Worm (Caenorhabditis elegans) whole organism, midembryonic: ENCODE measurements around the gene nhr-181.

ENCODE experiments used
- T22C8.4 ChIP-seq: fragments of 200-800 bp; sonication (Bioruptor generic); IDR thresholded peaks from 2 replicates; pipeline ENCODE4 v1.3.6; 2022; ENCODE audit warnings: missing genetic modification characterization, missing compliant biosample characterization
- cog-1 ChIP-seq: sonication (generic microtip); optimal IDR thresholded peaks from 2 replicates; lab custom pipeline; 2016; ENCODE audit warnings: missing genetic modification characterization, missing compliant biosample characterization
- flt-1 ChIP-seq: fragments of 200-800 bp; sonication (Bioruptor generic); IDR thresholded peaks from 2 replicates; pipeline ENCODE4 v1.3.6; 2022; ENCODE audit warnings: missing genetic modification characterization, missing compliant biosample characterization
- klf-2 ChIP-seq: fragments of 200-800 bp; sonication (Bioruptor generic); conservative IDR thresholded peaks from 2 replicates; pipeline ENCODE4 v1.3.6; 2022; ENCODE audit warnings: missing genetic modification reagents, missing genetic modification characterization, missing compliant biosample characterization
- med-1 ChIP-seq: sonication (generic microtip); optimal IDR thresholded peaks from 2 replicates; lab custom pipeline; 2017; ENCODE audit warnings: missing genetic modification characterization, mild to moderate bottlenecking, missing compliant biosample characterization, antibody characterized with exemption, missing genetic modification reagents; ENCODE audit not compliant: insufficient read depth
- ref-1 ChIP-seq: fragments of 200-800 bp; sonication (Bioruptor generic); conservative IDR thresholded peaks from 2 replicates; pipeline ENCODE4 v1.3.6; 2022; ENCODE audit warnings: missing genetic modification reagents, missing genetic modification characterization, missing compliant biosample characterization
- tab-1 ChIP-seq: fragments of 200-800 bp; sonication (Bioruptor generic); IDR thresholded peaks from 2 replicates; pipeline ENCODE4 v1.3.6; 2022; ENCODE audit warnings: missing genetic modification characterization, missing compliant biosample characterization
- ztf-23 ChIP-seq: fragments of 200-800 bp; sonication (Bioruptor generic); IDR thresholded peaks from 2 replicates; pipeline ENCODE4 v1.3.6; 2022; ENCODE audit warnings: missing genetic modification reagents, missing genetic modification characterization, missing compliant biosample characterization
- ztf-29 ChIP-seq: fragments of 200-800 bp; sonication (Bioruptor generic); IDR thresholded peaks from 2 replicates; pipeline ENCODE4 v1.3.6; 2022; ENCODE audit warnings: missing genetic modification reagents, missing genetic modification characterization, missing compliant biosample characterization

nhr-181 gene

DNA sequence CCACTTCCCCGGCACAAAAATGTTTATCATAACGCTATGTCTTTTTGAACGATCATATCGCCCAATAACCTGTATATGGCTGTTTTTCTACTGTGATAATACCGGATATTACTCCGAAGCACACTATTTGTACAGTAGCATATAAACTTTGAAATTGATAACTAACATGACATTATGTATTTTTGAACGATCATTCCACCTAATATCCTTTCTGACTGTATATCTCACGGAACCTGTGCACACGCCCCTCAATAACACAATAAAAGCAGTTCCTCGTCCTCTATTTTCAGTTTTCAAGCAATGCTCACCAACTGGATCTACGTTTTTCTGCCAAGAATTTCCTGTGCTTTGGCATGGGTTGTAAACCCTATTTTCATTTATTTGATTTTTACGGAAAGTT, 6.7 kb downstream of the nhr-181 start, which contains the start of gene srj-40:
Gene srj-40 (plus strand): TSS at position 301 of the 400 bp plus-strand sequence.
- no peak for TF ChIP-seq klf-2
- no peak for TF ChIP-seq cog-1
- TF ChIP-seq flt-1 = no peak
- no peak for TF ChIP-seq T22C8.4 (GFP tag; lab: Robert Waterston, UW)
- TF ChIP-seq tab-1 (GFP tag; lab: Robert Waterston, UW) = no peak
- TF ChIP-seq ztf-29 = no peak
- no peak for TF ChIP-seq ref-1 (GFP tag; lab: Robert Waterston, UW)
- TF ChIP-seq ztf-23 (GFP tag; lab: Robert Waterston, UW) = no peak
- no peak for TF ChIP-seq med-1

DNA sequence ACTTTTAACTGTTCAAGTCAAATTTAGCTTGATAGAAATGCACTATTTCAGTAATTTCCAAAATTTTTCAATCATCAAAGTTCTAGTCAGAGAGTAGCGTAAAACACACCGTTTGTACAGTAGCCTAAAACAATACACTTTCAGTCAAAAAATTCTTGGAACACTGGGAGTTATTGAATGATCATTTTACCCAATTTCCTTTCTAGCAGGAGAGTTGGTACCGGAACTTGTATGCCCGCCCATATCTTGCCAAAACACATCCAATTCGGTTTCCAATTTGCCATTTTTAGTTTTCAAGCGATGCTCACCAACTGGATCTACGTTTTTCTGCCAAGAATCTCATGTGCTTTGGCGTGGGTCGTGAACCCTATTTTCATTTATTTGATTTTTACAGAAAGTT, 9.5 kb downstream of the nhr-181 start, which contains the start of gene srj-39:
Gene srj-39 (plus strand): TSS at position 301 of the 400 bp plus-strand sequence.
- TF ChIP-seq ref-1 (GFP tag; lab: Robert Waterston, UW) (no peak), med-1 (no peak), cog-1 (no peak), ztf-23 (GFP tag; lab: Robert Waterston, UW) (no peak), T22C8.4 (GFP tag; lab: Robert Waterston, UW) (no peak), ztf-29 (no peak), tab-1 (GFP tag; lab: Robert Waterston, UW) (no peak), klf-2 (no peak), flt-1 (no peak)

DNA sequence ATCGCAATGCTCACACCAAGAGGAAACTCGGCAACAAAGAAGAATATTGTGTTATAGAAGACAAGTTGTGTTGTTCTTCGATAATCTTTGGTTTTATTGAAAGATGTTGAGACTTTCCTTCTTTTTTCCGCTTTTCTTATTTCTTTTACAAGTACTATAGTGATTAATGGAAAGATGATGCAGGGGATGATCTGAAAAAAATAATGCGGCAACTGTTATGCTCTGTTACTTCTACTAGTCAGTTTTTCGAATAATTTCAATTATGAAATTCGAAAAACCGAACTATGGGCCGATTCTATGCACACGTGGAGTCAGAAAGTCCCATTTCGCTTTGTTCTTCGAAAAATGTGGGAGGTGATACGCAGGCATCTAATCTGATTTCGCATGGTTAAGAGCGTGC, 11.8 kb downstream of the nhr-181 start:
- TF ChIP-seq tab-1 (GFP tag; lab: Robert Waterston, UW) (no peak), med-1 (no peak), ztf-23 (GFP tag; lab: Robert Waterston, UW) (no peak), cog-1 (no peak), ztf-29 (no peak), flt-1 (no peak), T22C8.4 (GFP tag; lab: Robert Waterston, UW) (no peak), klf-2 (no peak), ref-1 (GFP tag; lab: Robert Waterston, UW) (no peak)

DNA sequence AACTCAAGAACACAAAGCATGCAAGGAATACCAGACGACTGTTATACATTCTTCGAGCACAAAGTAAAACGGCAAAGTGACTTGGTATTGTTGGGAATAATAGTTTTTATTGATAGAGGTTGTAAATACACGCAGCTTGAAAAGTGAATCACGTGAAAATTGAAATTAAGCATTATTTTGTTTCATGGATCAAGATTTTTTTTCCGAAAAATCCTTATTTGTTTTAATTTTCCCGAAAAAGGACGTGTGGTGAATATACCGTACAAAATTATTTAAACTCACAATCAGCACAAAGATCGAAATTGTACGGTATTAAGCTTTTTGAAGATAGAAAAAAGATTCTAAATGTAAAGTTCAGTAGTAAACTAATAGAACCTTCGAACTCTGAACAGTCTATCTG, 15.0 kb downstream of the nhr-181 start, which contains the start of gene clc-18:
Gene clc-18 (minus strand): TSS at position 101 of the 400 bp plus-strand sequence.
- TF ChIP-seq klf-2 (no peak), T22C8.4 (GFP tag; lab: Robert Waterston, UW) (no peak), med-1 (no peak), ztf-29 (no peak), tab-1 (GFP tag; lab: Robert Waterston, UW) (no peak), ref-1 (GFP tag; lab: Robert Waterston, UW) (no peak), cog-1 (no peak), ztf-23 (GFP tag; lab: Robert Waterston, UW) (no peak), flt-1 (no peak)

DNA sequence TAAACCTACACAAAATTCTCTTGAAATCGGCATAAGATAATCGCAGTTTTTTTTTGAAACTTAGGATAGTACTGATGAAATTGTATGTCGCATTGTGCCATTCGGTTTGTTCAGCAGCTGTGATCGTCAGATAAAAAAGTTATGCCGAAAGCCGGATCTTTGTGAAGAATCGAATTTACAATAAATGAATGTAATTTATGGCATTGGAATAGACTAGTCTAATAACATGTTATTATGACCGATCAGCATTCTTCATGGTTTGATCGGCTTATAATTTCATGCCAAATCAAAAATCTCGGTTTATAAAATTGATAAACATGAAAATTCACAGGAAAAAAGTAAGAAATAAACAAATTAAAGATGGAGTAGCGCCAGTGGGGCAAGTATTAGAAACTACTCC, 17.7 kb downstream of the nhr-181 start, which contains the start of gene srw-134:
Gene srw-134 (minus strand): TSS at position 101 of the 400 bp plus-strand sequence.
- no peak for TF ChIP-seq ztf-23 (GFP tag; lab: Robert Waterston, UW)

DNA sequence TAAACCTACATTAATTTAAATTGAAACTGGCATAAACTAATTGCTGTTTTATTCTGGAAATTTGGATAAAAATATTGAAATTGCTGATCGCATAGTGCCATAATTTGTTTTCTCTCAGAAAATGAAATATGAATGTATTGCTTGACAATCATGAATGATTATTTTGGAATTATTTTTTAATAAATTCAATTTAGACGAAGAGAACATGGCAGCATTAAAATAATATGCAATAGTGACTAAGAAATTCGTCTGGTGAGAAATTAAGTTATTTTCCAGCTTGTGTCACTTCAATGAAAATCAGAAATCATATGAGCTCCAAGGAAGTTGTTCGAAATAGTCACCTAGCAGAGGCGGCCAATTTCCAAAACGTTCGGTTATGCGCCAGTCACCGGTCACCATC, 19.8 kb downstream of the nhr-181 start, which contains the start of gene srw-133:
Gene srw-133 (minus strand): TSS at position 101 of the 400 bp plus-strand sequence.
- TF ChIP-seq ztf-23 (GFP tag; lab: Robert Waterston, UW) (no peak), T22C8.4 (GFP tag; lab: Robert Waterston, UW) (no peak), med-1 (no peak), cog-1 (no peak), flt-1 (no peak), tab-1 (GFP tag; lab: Robert Waterston, UW) (no peak), ref-1 (GFP tag; lab: Robert Waterston, UW) (no peak), klf-2 (no peak), ztf-29 (no peak)

DNA sequence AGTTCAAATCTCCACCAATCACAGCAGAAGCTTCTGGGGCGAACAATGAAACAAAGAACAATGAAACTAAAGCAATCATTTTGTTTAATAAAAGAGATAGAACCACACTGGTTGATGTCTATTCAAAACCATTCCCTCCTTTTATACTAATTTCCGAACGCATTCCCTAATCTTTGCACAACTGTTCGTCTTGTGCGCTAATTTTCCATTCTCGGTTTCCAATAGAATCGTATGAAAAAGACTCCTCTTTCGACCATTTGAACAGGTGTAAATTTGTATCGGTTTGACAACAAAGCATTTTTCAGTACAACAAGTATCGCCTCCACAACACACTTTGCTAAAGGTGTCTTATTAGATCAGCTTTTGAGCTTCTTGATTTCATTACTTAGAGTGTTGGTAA, 21.2 kb downstream of the nhr-181 start, which contains the start of gene T05B4.8:
Gene T05B4.8 (minus strand): TSS at position 101 of the 400 bp plus-strand sequence.
- no peak for TF ChIP-seq flt-1
- no peak for TF ChIP-seq T22C8.4 (GFP tag; lab: Robert Waterston, UW)
- TF ChIP-seq klf-2 = no peak
- TF ChIP-seq ztf-29 = no peak

DNA sequence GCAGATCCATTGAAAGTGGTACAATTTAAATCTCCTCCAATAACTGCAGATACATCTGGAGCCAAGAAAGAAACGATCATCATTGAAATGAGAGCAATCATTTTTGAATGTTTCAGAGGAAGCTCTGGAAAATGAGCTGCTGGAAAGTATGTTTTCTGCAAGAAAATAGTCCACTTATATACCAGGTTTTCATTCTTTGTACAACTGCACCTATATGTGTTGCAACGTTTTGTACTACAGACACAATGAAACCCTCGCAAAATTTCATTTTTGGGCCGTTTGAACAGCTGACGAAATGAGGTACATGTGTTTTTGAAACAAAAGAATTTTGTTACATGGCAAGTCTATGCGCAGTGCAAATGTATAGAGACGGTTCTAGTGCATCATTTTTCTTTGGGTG, 23.5 kb downstream of the nhr-181 start, which contains the start of gene T05B4.9:
Gene T05B4.9 (minus strand): TSS at position 101 of the 400 bp plus-strand sequence.
- no peak for TF ChIP-seq ref-1 (GFP tag; lab: Robert Waterston, UW)
- TF ChIP-seq med-1 = no peak
- TF ChIP-seq T22C8.4 (GFP tag; lab: Robert Waterston, UW) = no peak
- TF ChIP-seq cog-1 = no peak
- no peak for TF ChIP-seq tab-1 (GFP tag; lab: Robert Waterston, UW)
- TF ChIP-seq ztf-29 = no peak
- no peak for TF ChIP-seq ztf-23 (GFP tag; lab: Robert Waterston, UW)
- TF ChIP-seq klf-2 = no peak
- no peak for TF ChIP-seq flt-1

DNA sequence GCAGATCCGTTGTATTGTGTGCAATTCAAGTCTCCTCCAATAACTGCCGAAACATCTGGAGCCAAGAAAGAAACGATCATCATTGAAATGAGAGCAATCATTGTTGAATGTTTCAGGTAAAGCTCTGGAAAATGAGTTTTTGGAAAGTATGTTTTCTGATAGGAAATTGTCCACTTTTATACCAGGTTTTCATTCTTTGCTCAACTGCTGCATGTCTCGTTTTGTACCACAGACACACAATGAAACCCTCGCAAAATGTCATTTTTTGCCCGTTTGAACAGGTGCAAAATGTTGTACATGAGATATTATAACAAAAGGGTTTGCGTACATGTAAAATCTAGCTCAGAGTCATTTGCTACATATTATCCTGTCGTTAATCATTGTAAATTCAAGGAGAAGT, 25.8 kb downstream of the nhr-181 start, which contains the start of gene T05B4.10:
Gene T05B4.10 (minus strand): TSS at position 101 of the 400 bp plus-strand sequence.
- no peak for TF ChIP-seq ref-1 (GFP tag; lab: Robert Waterston, UW)
- TF ChIP-seq flt-1 = no peak
- no peak for TF ChIP-seq cog-1
- TF ChIP-seq klf-2 = no peak
- no peak for TF ChIP-seq ztf-23 (GFP tag; lab: Robert Waterston, UW)
- TF ChIP-seq ztf-29 = no peak
- TF ChIP-seq T22C8.4 (GFP tag; lab: Robert Waterston, UW) = no peak
- no peak for TF ChIP-seq tab-1 (GFP tag; lab: Robert Waterston, UW)
- no peak for TF ChIP-seq med-1

DNA sequence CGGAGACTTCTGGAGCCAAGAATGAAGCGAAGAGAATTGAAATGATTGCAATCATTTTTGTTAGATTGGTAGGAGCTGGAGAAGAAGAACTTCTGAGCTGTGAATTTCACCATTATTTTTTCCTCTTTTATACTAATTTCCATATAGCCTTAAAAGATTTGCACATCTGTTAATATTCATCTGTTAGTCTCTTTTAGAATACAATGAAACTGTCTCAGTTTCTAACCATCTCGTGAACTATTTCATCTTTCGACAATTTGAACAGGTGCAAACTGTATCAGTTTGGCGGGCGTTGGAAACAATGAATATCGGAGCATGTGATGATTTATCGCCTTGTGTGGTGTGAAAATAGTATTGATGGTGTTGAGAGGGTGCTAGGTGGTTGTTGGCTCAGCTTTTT, 27.6 kb downstream of the nhr-181 start, which contains the start of gene phat-5:
Gene phat-5 (minus strand): TSS at position 101 of the 400 bp plus-strand sequence.
- TF ChIP-seq flt-1 = no peak
- TF ChIP-seq klf-2 = no peak
- TF ChIP-seq ztf-23 (GFP tag; lab: Robert Waterston, UW) = no peak
- no peak for TF ChIP-seq ztf-29
- TF ChIP-seq T22C8.4 (GFP tag; lab: Robert Waterston, UW) = no peak
- no peak for TF ChIP-seq med-1
- no peak for TF ChIP-seq ref-1 (GFP tag; lab: Robert Waterston, UW)
- no peak for TF ChIP-seq tab-1 (GFP tag; lab: Robert Waterston, UW)
- no peak for TF ChIP-seq cog-1
